Fruit fly (Drosophila melanogaster) whole organism, embryonic: ENCODE data around the gene CG43072.
A peak's percentile ranks its signal among the peaks of the same experiment; 100 is the strongest.

Experiments used
- Atf3 ChIP-seq: fragments of 200-800 bp; sonication (Bioruptor generic); optimal IDR thresholded peaks from 3 replicates; lab custom pipeline; 2016; ENCODE audit warnings: missing biosample characterization, missing genetic modification characterization
- Awh ChIP-seq: fragments of 200-800 bp; sonication (Bioruptor generic); IDR thresholded peaks from 2 replicates; pipeline ENCODE4, ENCODE4 v1.3.6; 2022; ENCODE audit warnings: missing biosample characterization, missing genetic modification characterization
- CG1024 ChIP-seq: fragments of 200-800 bp; sonication (Bioruptor generic); IDR thresholded peaks from 2 replicates; pipeline ENCODE4 v1.3.6; 2022; ENCODE audit warnings: missing biosample characterization, missing genetic modification characterization
- CG10321 ChIP-seq: fragments of 200-800 bp; sonication (Bioruptor generic); IDR thresholded peaks from 2 replicates; pipeline ENCODE4 v1.3.6; 2022; ENCODE audit warnings: missing biosample characterization, missing genetic modification characterization
- CG10565 ChIP-seq: fragments of 200-800 bp; sonication (Bioruptor generic); optimal IDR thresholded peaks from 3 replicates; lab custom pipeline; 2016; ENCODE audit warnings: missing biosample characterization, mild to moderate bottlenecking, missing genetic modification characterization
- CG11093 ChIP-seq: fragments of 200-800 bp; sonication (Bioruptor generic); IDR thresholded peaks from 3 replicates; pipeline ENCODE4 v1.3.6; 2022; ENCODE audit warnings: missing biosample characterization, missing genetic modification characterization
- CG11247 ChIP-seq: fragments of 200-800 bp; sonication (Bioruptor generic); IDR thresholded peaks from 2 replicates; pipeline ENCODE4 v1.3.6; 2022; ENCODE audit warnings: missing biosample characterization, missing genetic modification characterization
- CG11456 ChIP-seq: fragments of 200-800 bp; sonication (Bioruptor generic); IDR thresholded peaks from 3 replicates; pipeline ENCODE4 v1.3.6; 2022; ENCODE audit warnings: missing biosample characterization, missing genetic modification characterization
- CG11560 ChIP-seq: fragments of 200-800 bp; sonication (Bioruptor generic); IDR thresholded peaks from 3 replicates; pipeline ENCODE4 v1.3.6; 2022; ENCODE audit warnings: missing biosample characterization, missing genetic modification characterization
- CG15269 ChIP-seq: fragments of 200-800 bp; sonication (Bioruptor generic); optimal IDR thresholded peaks from 2 replicates; lab custom pipeline; 2018; ENCODE audit warnings: missing biosample characterization, mild to moderate bottlenecking, missing genetic modification characterization, moderate library complexity
- CG17361 ChIP-seq: fragments of 200-800 bp; sonication (Bioruptor generic); IDR thresholded peaks from 3 replicates; pipeline ENCODE4 v1.3.6; 2022; ENCODE audit warnings: missing biosample characterization, missing genetic modification characterization
- CG34422 ChIP-seq: fragments of 200-800 bp; sonication (Bioruptor generic); IDR thresholded peaks from 3 replicates; pipeline ENCODE4 v1.3.6; 2022; ENCODE audit warnings: missing biosample characterization, missing genetic modification characterization
- CG4360 ChIP-seq: fragments of 200-800 bp; sonication (Bioruptor generic); IDR thresholded peaks from 2 replicates; pipeline ENCODE4 v1.3.6; 2022; ENCODE audit warnings: missing biosample characterization, missing genetic modification characterization
- CG4404 ChIP-seq: fragments of 200-800 bp; sonication (Bioruptor generic); IDR thresholded peaks from 2 replicates; pipeline ENCODE4 v1.3.6; 2022; ENCODE audit warnings: missing biosample characterization, missing genetic modification characterization
- CG5245 ChIP-seq: fragments of 200-800 bp; sonication (Bioruptor generic); optimal IDR thresholded peaks from 3 replicates; lab custom pipeline; 2016; ENCODE audit warnings: missing biosample characterization, missing genetic modification characterization
- CG6175 ChIP-seq: fragments of 200-800 bp; sonication (Bioruptor generic); IDR thresholded peaks from 3 replicates; pipeline ENCODE4 v1.3.6; 2022; ENCODE audit warnings: missing biosample characterization, missing genetic modification characterization
- CG6654 ChIP-seq: fragments of 200-800 bp; sonication (Bioruptor generic); optimal IDR thresholded peaks from 2 replicates; lab custom pipeline; 2017; ENCODE audit warnings: missing biosample characterization, mild to moderate bottlenecking, missing genetic modification characterization
- CG7928 ChIP-seq: fragments of 200-800 bp; sonication (Bioruptor generic); optimal IDR thresholded peaks from 2 replicates; lab custom pipeline; 2017; ENCODE audit warnings: missing biosample characterization, mild to moderate bottlenecking, missing genetic modification characterization
- CG8089 ChIP-seq: fragments of 200-800 bp; sonication (Bioruptor generic); optimal IDR thresholded peaks from 3 replicates; lab custom pipeline; 2016; ENCODE audit warnings: missing biosample characterization, missing genetic modification characterization
- CG8944 ChIP-seq: fragments of 200-800 bp; sonication (Bioruptor generic); optimal IDR thresholded peaks from 3 replicates; lab custom pipeline; 2016; ENCODE audit warnings: missing biosample characterization, missing genetic modification characterization
- Dll ChIP-seq: fragments of 200-800 bp; sonication (Bioruptor generic); IDR thresholded peaks from 4 replicates; pipeline ENCODE4 v1.3.6; 2022; ENCODE audit warnings: missing biosample characterization, missing genetic modification characterization; ENCODE audit not compliant: partially characterized antibody
- E2f2 ChIP-seq: fragments of 200-800 bp; sonication (Bioruptor generic); IDR thresholded peaks from 2 replicates; pipeline ENCODE4 v1.3.6; 2022; ENCODE audit warnings: missing biosample characterization, missing genetic modification characterization
- ERR ChIP-seq: fragments of 200-800 bp; sonication (Bioruptor generic); optimal IDR thresholded peaks from 2 replicates; lab custom pipeline; 2016; ENCODE audit warnings: missing biosample characterization, missing genetic modification characterization
- Fer3 ChIP-seq: fragments of 200-800 bp; sonication (Bioruptor generic); optimal IDR thresholded peaks from 2 replicates; lab custom pipeline; 2018; ENCODE audit warnings: missing biosample characterization, mild to moderate bottlenecking, missing genetic modification characterization, moderate library complexity
- HHEX ChIP-seq: fragments of 200-800 bp; sonication (Bioruptor generic); optimal IDR thresholded peaks from 3 replicates; lab custom pipeline; 2017; ENCODE audit warnings: missing biosample characterization, mild to moderate bottlenecking, missing genetic modification characterization, missing genetic modification reagents
- Lim3 ChIP-seq: fragments of 200-800 bp; sonication (Bioruptor generic); IDR thresholded peaks from 2 replicates; pipeline ENCODE4 v1.3.6; 2022; ENCODE audit warnings: missing biosample characterization, missing genetic modification characterization
- Lpt ChIP-seq: fragments of >200 bp; optimal IDR thresholded peaks from 2 replicates; lab custom pipeline; 2018; ENCODE audit warnings: missing biosample characterization, missing genetic modification characterization
- Neu2 ChIP-seq: fragments of 200-800 bp; sonication (Bioruptor generic); optimal IDR thresholded peaks from 3 replicates; lab custom pipeline; 2016; ENCODE audit warnings: missing biosample characterization, missing genetic modification characterization, borderline replicate concordance
- NfI ChIP-seq: fragments of 200-800 bp; sonication (Bioruptor generic); optimal IDR thresholded peaks from 3 replicates; lab custom pipeline; 2018; ENCODE audit warnings: missing biosample characterization, mild to moderate bottlenecking, missing genetic modification characterization, moderate library complexity
- Six4 ChIP-seq: fragments of 200-800 bp; sonication (Bioruptor generic); optimal IDR thresholded peaks from 2 replicates; lab custom pipeline; 2016; ENCODE audit warnings: missing biosample characterization, missing genetic modification characterization
- ash1 ChIP-seq: fragments of 200-800 bp; sonication (Bioruptor generic); optimal IDR thresholded peaks from 2 replicates; lab custom pipeline; 2018; ENCODE audit warnings: missing biosample characterization, mild to moderate bottlenecking, missing genetic modification characterization
- az2 ChIP-seq: fragments of 200-800 bp; sonication (Bioruptor generic); optimal IDR thresholded peaks from 3 replicates; lab custom pipeline; 2016; ENCODE audit warnings: missing biosample characterization, missing genetic modification characterization
- dati ChIP-seq: fragments of 200-800 bp; sonication (Bioruptor generic); IDR thresholded peaks from 2 replicates; pipeline ENCODE4 v1.3.6; 2022; ENCODE audit warnings: missing biosample characterization, missing genetic modification characterization
- dimm ChIP-seq: fragments of 200-800 bp; sonication (Bioruptor generic); IDR thresholded peaks from 2 replicates; pipeline ENCODE4 v1.3.6; 2022; ENCODE audit warnings: missing biosample characterization, missing genetic modification characterization
- dysf ChIP-seq: fragments of 200-800 bp; sonication (Bioruptor generic); IDR thresholded peaks from 3 replicates; pipeline ENCODE4 v1.3.6; 2022; ENCODE audit warnings: missing biosample characterization, missing genetic modification characterization
- eve ChIP-seq, 2 experiments: fragments of >200 bp; optimal IDR thresholded peaks; 2 replicates each; lab custom pipeline; 2017; ENCODE audit warnings: missing biosample characterization in 2 of 2, missing genetic modification characterization in 2 of 2
- exex ChIP-seq: fragments of 200-800 bp; sonication (Bioruptor generic); optimal IDR thresholded peaks from 4 replicates; lab custom pipeline; 2018; ENCODE audit warnings: missing biosample characterization, mild to moderate bottlenecking, missing genetic modification characterization, moderate library complexity
- gcm ChIP-seq: fragments of 200-800 bp; sonication (Bioruptor generic); optimal IDR thresholded peaks from 2 replicates; lab custom pipeline; 2019; ENCODE audit warnings: missing biosample characterization, mild to moderate bottlenecking, missing genetic modification characterization, moderate library complexity
- ind ChIP-seq: fragments of 200-800 bp; sonication (Bioruptor generic); optimal IDR thresholded peaks from 3 replicates; lab custom pipeline; 2016; ENCODE audit warnings: missing biosample characterization, missing genetic modification characterization
- knrl ChIP-seq: fragments of 200-800 bp; sonication (Bioruptor generic); IDR thresholded peaks from 3 replicates; pipeline ENCODE4 v1.3.6; 2022; ENCODE audit warnings: missing biosample characterization, missing genetic modification characterization; ENCODE audit not compliant: partially characterized antibody
- nerfin-2 ChIP-seq: fragments of 200-800 bp; sonication (Bioruptor generic); IDR thresholded peaks from 2 replicates; pipeline ENCODE4 v1.3.6; 2022; ENCODE audit warnings: missing biosample characterization, missing genetic modification characterization; ENCODE audit not compliant: partially characterized antibody
- phol ChIP-seq: fragments of 200-800 bp; sonication (Bioruptor generic); optimal IDR thresholded peaks from 3 replicates; lab custom pipeline; 2018; ENCODE audit warnings: missing biosample characterization, mild to moderate bottlenecking, missing genetic modification characterization, moderate library complexity
- pros ChIP-seq: fragments of 200-800 bp; sonication (Bioruptor generic); optimal IDR thresholded peaks from 3 replicates; lab custom pipeline; 2019; ENCODE audit warnings: missing biosample characterization, mild to moderate bottlenecking, missing genetic modification characterization, moderate library complexity
- pum ChIP-seq: fragments of 200-800 bp; sonication (Bioruptor generic); optimal IDR thresholded peaks from 2 replicates; lab custom pipeline; 2016; ENCODE audit warnings: missing biosample characterization, missing genetic modification characterization
- salm ChIP-seq: fragments of 200-800 bp; sonication (Bioruptor generic); optimal IDR thresholded peaks from 2 replicates; lab custom pipeline; 2018; ENCODE audit warnings: missing biosample characterization, mild to moderate bottlenecking, missing genetic modification characterization
- sob ChIP-seq: fragments of 200-800 bp; sonication (Bioruptor generic); IDR thresholded peaks from 2 replicates; pipeline ENCODE4 v1.3.6; 2022; ENCODE audit warnings: missing biosample characterization, missing genetic modification characterization
- tio ChIP-seq: fragments of 200-800 bp; sonication (Bioruptor generic); optimal IDR thresholded peaks from 2 replicates; lab custom pipeline; 2017; ENCODE audit warnings: missing biosample characterization, missing genetic modification characterization, inconsistent platforms
- tup ChIP-seq: fragments of 200-800 bp; sonication (Bioruptor generic); optimal IDR thresholded peaks from 2 replicates; lab custom pipeline; 2016; ENCODE audit warnings: missing biosample characterization, mild to moderate bottlenecking, missing genetic modification characterization, moderate library complexity
- vvl ChIP-seq: fragments of 200-800 bp; sonication (Bioruptor generic); IDR thresholded peaks from 2 replicates; pipeline ENCODE4 v1.3.6; 2022; ENCODE audit warnings: missing biosample characterization, missing genetic modification characterization
- wek ChIP-seq: fragments of 200-800 bp; sonication (Bioruptor generic); optimal IDR thresholded peaks from 3 replicates; lab custom pipeline; 2018; ENCODE audit warnings: missing biosample characterization, mild to moderate bottlenecking, missing genetic modification characterization, moderate library complexity
- zen ChIP-seq: fragments of 200-800 bp; sonication (Bioruptor generic); optimal IDR thresholded peaks from 3 replicates; lab custom pipeline; 2018; ENCODE audit warnings: missing biosample characterization, mild to moderate bottlenecking, missing genetic modification characterization, moderate library complexity

Gene CG43072

DNA sequence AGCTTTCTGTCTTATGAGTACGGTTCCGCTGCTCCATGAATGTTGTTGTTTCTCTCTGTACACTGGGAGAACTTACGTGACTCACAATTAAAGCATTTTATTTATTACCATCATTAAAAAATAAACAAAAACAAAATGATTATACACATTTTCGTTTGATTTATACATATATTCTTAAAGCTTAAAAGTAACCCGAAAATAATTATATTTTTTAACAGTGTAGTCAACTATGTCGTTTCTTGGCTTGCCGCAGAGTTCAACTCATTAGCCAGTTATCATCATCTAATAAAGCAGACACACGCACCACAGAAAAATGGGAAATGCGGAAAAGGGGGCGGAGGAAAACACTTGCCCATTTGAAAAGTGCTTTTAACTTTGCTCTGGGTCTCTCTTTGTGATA is 28.2 kb upstream of the CG43072 start (continued):
- peak; percentile 93 for TF ChIP-seq gcm (GFP tag; lab: Kevin White, UChicago)
- TF ChIP-seq CG4404 (GFP tag; lab: Robert Waterston, UW) = no peak
- peak; percentile 49 for TF ChIP-seq CG8944 (GFP tag; lab: Kevin White, UChicago)
- no peak for TF ChIP-seq CG10321 (GFP tag; lab: Robert Waterston, UW)
- TF ChIP-seq Lim3 (GFP tag; lab: Robert Waterston, UW) = no peak
- peak; percentile 54 for TF ChIP-seq Six4 (GFP tag; lab: Kevin White, UChicago)
- TF ChIP-seq Lpt = no peak
- peak; percentile 51; the same call in 1 of the 2 replicates for TF ChIP-seq E2f2 (GFP tag; lab: Robert Waterston, UW)
- TF ChIP-seq CG6175 (GFP tag; lab: Robert Waterston, UW) = no peak
- peak; percentile 59; the same call in 2 of the 3 replicates for TF ChIP-seq CG11560 (tag; lab: Robert Waterston, UW)
- peak; percentile 75 for TF ChIP-seq tio
- TF ChIP-seq CG11456 = no peak; the same call in 2 of the 3 replicates
- peak; percentile 44 for TF ChIP-seq CG7928 (GFP tag; lab: Kevin White, UChicago)
- no peak for TF ChIP-seq CG1024 (GFP tag; lab: Robert Waterston, UW)
- peak; percentile 61 for TF ChIP-seq zen
- peak; percentile 74 for TF ChIP-seq HHEX (GFP tag; lab: Kevin White, UChicago)
- peak; percentile 77 for TF ChIP-seq dysf
- peak; percentile 82 for TF ChIP-seq az2
- TF ChIP-seq nerfin-2 = no peak
- no peak for TF ChIP-seq dati (GFP tag; lab: Robert Waterston, UW)
- peak; percentile 75 for TF ChIP-seq ind (GFP tag; lab: Kevin White, UChicago)
- no peak for TF ChIP-seq tup
- peak; percentile 53 for TF ChIP-seq pum
- TF ChIP-seq ash1 = no peak
- TF ChIP-seq CG4360 (GFP tag; lab: Robert Waterston, UW) = peak; percentile 38; the same call in 1 of the 2 replicates
- peak; percentile 72 for TF ChIP-seq Awh (GFP tag; lab: Robert Waterston, UW)
- TF ChIP-seq knrl (GFP tag; lab: Robert Waterston, UW) = no peak
- TF ChIP-seq CG6654 (GFP tag; lab: Kevin White, UChicago) = peak; percentile 8
- peak; percentile 34 for TF ChIP-seq wek (GFP tag; lab: Kevin White, UChicago)
- TF ChIP-seq ERR = peak; percentile 43
- peak; percentile 70 for TF ChIP-seq CG11247 (GFP tag; lab: Robert Waterston, UW)
- no peak for TF ChIP-seq Dll (GFP tag; lab: Robert Waterston, UW)
- peak; percentile 65 for TF ChIP-seq pros
- peak; percentile 82 for TF ChIP-seq CG17361
- TF ChIP-seq Neu2 (GFP tag; lab: Kevin White, UChicago) = no peak
- peak; percentile 75 for TF ChIP-seq sob (GFP tag; lab: Robert Waterston, UW)
- peak; percentile 88 for TF ChIP-seq vvl (GFP tag; lab: Robert Waterston, UW)
- TF ChIP-seq CG5245 = peak; percentile 56
- TF ChIP-seq CG8089 (GFP tag; lab: Kevin White, UChicago) = peak; percentile 47
- TF ChIP-seq CG15269 (tag; lab: Kevin White, UChicago) = peak; percentile 90
- peak; percentile 69 for TF ChIP-seq NfI (GFP tag; lab: Kevin White, UChicago)
- TF ChIP-seq exex (tag; lab: Kevin White, UChicago) = peak; percentile 1
- no peak for TF ChIP-seq CG10565 (GFP tag; lab: Kevin White, UChicago)
- peak; percentile 40; the same call in 2 of the 3 replicates for TF ChIP-seq CG34422 (GFP tag; lab: Robert Waterston, UW)
- TF ChIP-seq Fer3 (tag; lab: Kevin White, UChicago) = peak; percentile 78
- peak; percentile 85 for TF ChIP-seq phol
- peak; percentile 41 for TF ChIP-seq Atf3 (GFP tag; lab: Kevin White, UChicago)
- peak; percentile 55 for TF ChIP-seq salm
- no peak for TF ChIP-seq eve (GFP tag; optimal IDR thresholded peaks at IDR 0.05; lab: Kevin White, UChicago)
- 0 out of 3 replicates have a peak, but pooled peaks have one; percentile 10 for TF ChIP-seq CG11093 (GFP tag; lab: Robert Waterston, UW)
- 0 out of 2 replicates have a peak, but pooled peaks have one; percentile 44 for TF ChIP-seq dimm (GFP tag; lab: Robert Waterston, UW)
